Worm (Caenorhabditis elegans) whole organism, late embryonic: Measurements from ENCODE around the gene srp-7.
A peak's percentile ranks its signal among the peaks of the same experiment; 100 is the strongest.

ENCODE experiments used
- C38D4.7 ChIP-seq: fragments of 200-800 bp; sonication (Bioruptor generic); optimal IDR thresholded peaks from 2 replicates; lab custom pipeline; 2018; ENCODE audit warnings: mild to moderate bottlenecking, missing genetic modification characterization, moderate library complexity, missing compliant biosample characterization
- F13H6.1 ChIP-seq: sonication (generic microtip); optimal IDR thresholded peaks from 2 replicates; lab custom pipeline; 2016; ENCODE audit warnings: missing genetic modification characterization, missing compliant biosample characterization
- K02D7.2 ChIP-seq: sonication (generic microtip); optimal IDR thresholded peaks from 2 replicates; lab custom pipeline; 2017; ENCODE audit warnings: mild to moderate bottlenecking, missing genetic modification characterization, missing compliant biosample characterization
- K09A11.1 ChIP-seq: sonication (generic microtip); optimal IDR thresholded peaks from 2 replicates; lab custom pipeline; 2017; ENCODE audit warnings: antibody characterized with exemption, mild to moderate bottlenecking, missing genetic modification characterization, missing compliant biosample characterization; ENCODE audit not compliant: insufficient read depth
- ahr-1 ChIP-seq: sonication (generic microtip); optimal IDR thresholded peaks from 2 replicates; lab custom pipeline; 2016; ENCODE audit warnings: missing genetic modification characterization, missing compliant biosample characterization
- ama-1 ChIP-seq: fragments of 150-350 bp; optimal IDR thresholded peaks from 2 replicates; lab custom pipeline; 2014
- ceh-18 ChIP-seq: sonication (generic microtip); optimal IDR thresholded peaks from 2 replicates; lab custom pipeline; 2016; ENCODE audit warnings: missing genetic modification characterization, missing compliant biosample characterization
- ceh-30 ChIP-seq: fragments of 150-350 bp; optimal IDR thresholded peaks from 2 replicates; lab custom pipeline; 2014; ENCODE audit warnings: missing biosample characterization, missing genetic modification characterization
- ceh-31 ChIP-seq: sonication (generic microtip); optimal IDR thresholded peaks from 2 replicates; lab custom pipeline; 2016; ENCODE audit warnings: missing genetic modification characterization, missing compliant biosample characterization
- ceh-45 ChIP-seq: fragments of 200-800 bp; sonication (Bioruptor generic); IDR thresholded peaks from 2 replicates; pipeline ENCODE4 v1.3.6; 2022; ENCODE audit warnings: missing genetic modification reagents, missing genetic modification characterization, missing compliant biosample characterization
- ceh-6 ChIP-seq: fragments of 200-800 bp; sonication (Bioruptor generic); optimal IDR thresholded peaks from 2 replicates; lab custom pipeline; 2018; ENCODE audit warnings: mild to moderate bottlenecking, missing genetic modification characterization, missing compliant biosample characterization
- ceh-9 ChIP-seq: sonication (generic microtip); optimal IDR thresholded peaks from 2 replicates; lab custom pipeline; 2016; ENCODE audit warnings: mild to moderate bottlenecking, missing genetic modification characterization, inconsistent platforms, missing compliant biosample characterization
- che-1 ChIP-seq: sonication (generic microtip); optimal IDR thresholded peaks from 2 replicates; lab custom pipeline; 2016; ENCODE audit warnings: mild to moderate bottlenecking, missing genetic modification characterization, missing compliant biosample characterization
- elt-2 ChIP-seq: sonication (generic microtip); optimal IDR thresholded peaks from 2 replicates; lab custom pipeline; 2016; ENCODE audit warnings: missing genetic modification reagents, missing genetic modification characterization, missing compliant biosample characterization
- elt-4 ChIP-seq: sonication (generic microtip); optimal IDR thresholded peaks from 2 replicates; lab custom pipeline; 2016; ENCODE audit warnings: missing genetic modification characterization, missing compliant biosample characterization
- eyg-1 ChIP-seq: sonication (generic microtip); optimal IDR thresholded peaks from 2 replicates; lab custom pipeline; 2016; ENCODE audit warnings: missing genotype, missing genetic modification characterization, missing compliant biosample characterization
- gmeb-2 ChIP-seq: sonication (generic microtip); optimal IDR thresholded peaks from 2 replicates; lab custom pipeline; 2016; ENCODE audit warnings: missing genetic modification characterization, inconsistent platforms, missing compliant biosample characterization
- hlh-13 ChIP-seq: fragments of 200-800 bp; sonication (Bioruptor generic); optimal IDR thresholded peaks from 2 replicates; lab custom pipeline; 2018; ENCODE audit warnings: mild to moderate bottlenecking, missing genetic modification characterization, missing compliant biosample characterization
- hlh-15 ChIP-seq: sonication (generic microtip); optimal IDR thresholded peaks from 2 replicates; lab custom pipeline; 2016; ENCODE audit warnings: missing genetic modification characterization, missing compliant biosample characterization
- hlh-30 ChIP-seq: sonication (generic microtip); optimal IDR thresholded peaks from 2 replicates; lab custom pipeline; 2017; ENCODE audit warnings: antibody characterized with exemption, missing genetic modification characterization, missing compliant biosample characterization; ENCODE audit not compliant: insufficient read depth
- hlh-6 ChIP-seq: sonication (generic microtip); optimal IDR thresholded peaks from 2 replicates; lab custom pipeline; 2016; ENCODE audit warnings: missing genotype, missing genetic modification characterization, missing compliant biosample characterization
- hlh-8 ChIP-seq: sonication (generic microtip); optimal IDR thresholded peaks from 2 replicates; lab custom pipeline; 2016; ENCODE audit warnings: missing genotype, missing genetic modification characterization, missing compliant biosample characterization
- lim-6 ChIP-seq: sonication (generic microtip); optimal IDR thresholded peaks from 2 replicates; lab custom pipeline; 2016; ENCODE audit warnings: missing genetic modification characterization, missing compliant biosample characterization
- lin-11 ChIP-seq: fragments of 200-800 bp; sonication (Bioruptor generic); optimal IDR thresholded peaks from 2 replicates; lab custom pipeline; 2018; ENCODE audit warnings: mild to moderate bottlenecking, missing genetic modification characterization, missing compliant biosample characterization
- pag-3 ChIP-seq: sonication (generic microtip); optimal IDR thresholded peaks from 2 replicates; lab custom pipeline; 2016; ENCODE audit warnings: missing compliant biosample characterization, missing genetic modification characterization, borderline replicate concordance
- pat-9 ChIP-seq: fragments of 200-800 bp; sonication (Bioruptor generic); optimal IDR thresholded peaks from 2 replicates; lab custom pipeline; 2018; ENCODE audit warnings: mild to moderate bottlenecking, missing genetic modification characterization, moderate library complexity, missing compliant biosample characterization
- sox-2 ChIP-seq: fragments of 200-800 bp; sonication (Bioruptor generic); IDR thresholded peaks from 2 replicates; pipeline ENCODE4 v1.3.6; 2022; ENCODE audit warnings: missing genetic modification reagents, missing genetic modification characterization, missing compliant biosample characterization
- syd-9 ChIP-seq: sonication (generic microtip); optimal IDR thresholded peaks from 2 replicates; lab custom pipeline; 2016; ENCODE audit warnings: mild to moderate bottlenecking, missing genetic modification characterization, moderate library complexity, missing compliant biosample characterization
- tbx-2 ChIP-seq: sonication (generic microtip); optimal IDR thresholded peaks from 2 replicates; lab custom pipeline; 2016; ENCODE audit warnings: missing genetic modification characterization, missing compliant biosample characterization
- unc-42 ChIP-seq: sonication (generic microtip); optimal IDR thresholded peaks from 2 replicates; lab custom pipeline; 2016; ENCODE audit warnings: missing genotype, missing genetic modification characterization, missing compliant biosample characterization
- ztf-16 ChIP-seq: sonication (generic microtip); optimal IDR thresholded peaks from 2 replicates; lab custom pipeline; 2017; ENCODE audit warnings: missing genetic modification characterization, missing compliant biosample characterization

Gene srp-7

ce11 chrV:8159629-8160028 is 19.3 kb upstream of the srp-7 start, which contains the start of gene F20D6.6 (continued):
- TF ChIP-seq ceh-18 (tag; lab: Kevin White, UChicago) (no peak), elt-2 (tag; lab: Kevin White, UChicago) (no peak)
- TF ChIP-seq, all 69 proteins: peak for 0

- TF ChIP-seq hlh-8 (tag; lab: Kevin White, UChicago) (no peak), elt-2 (tag; lab: Kevin White, UChicago) (peak; percentile 28)
Measured at ce11 chrV:8161699-8162098, 17.2 kb upstream of the srp-7 start, which contains the start of gene F20D6.5. Gene F20D6.5, plus strand, starts transcription at chrV:8161957.

- no peak for TF ChIP-seq hlh-30 (tag; lab: Kevin White, UChicago)
- TF ChIP-seq, all 69 proteins: peak for 0
Measured at ce11 chrV:8163199-8163598, 15.7 kb upstream of the srp-7 start.

- TF ChIP-seq unc-42, result peak; percentile 31
- TF ChIP-seq C38D4.7 (GFP tag; lab: Kevin White, UChicago), result no peak
- no peak for TF ChIP-seq ceh-45 (GFP tag; lab: Robert Waterston, UW)
Measured at ce11 chrV:8168219-8168962, 10.5 kb upstream of the srp-7 start, which contains the start of gene F20D6.8. Gene F20D6.8, minus strand, starts transcription at chrV:8168269.

ce11 chrV:8169150-8169549 is 9.8 kb upstream of the srp-7 start:
- TF ChIP-seq ahr-1 (no peak), K09A11.1 (tag; lab: Kevin White, UChicago) (no peak), sox-2 (no peak), ceh-31 (tag; lab: Kevin White, UChicago) (no peak), K02D7.2 (tag; lab: Kevin White, UChicago) (no peak), C38D4.7 (GFP tag; lab: Kevin White, UChicago) (no peak), ama-1 (lab: Kevin White, UChicago) (no peak), syd-9 (no peak), pat-9 (tag; lab: Kevin White, UChicago) (no peak), ceh-6 (GFP tag; lab: Kevin White, UChicago) (no peak), pag-3 (tag; lab: Kevin White, UChicago) (no peak), hlh-13 (GFP tag; lab: Kevin White, UChicago) (no peak), eyg-1 (tag; lab: Kevin White, UChicago) (no peak), che-1 (no peak)

ce11 chrV:8170300-8170699 is 8.6 kb upstream of the srp-7 start:
- no peak for TF ChIP-seq F13H6.1

ce11 chrV:8171688-8172087 is 7.2 kb upstream of the srp-7 start:
- no peak for TF ChIP-seq ceh-30 (tag; lab: Kevin White, UChicago)
- TF ChIP-seq hlh-6 (tag; lab: Kevin White, UChicago), result no peak
- TF ChIP-seq unc-42, result no peak
- TF ChIP-seq ceh-9 (tag; lab: Kevin White, UChicago), result no peak
- no peak for TF ChIP-seq lin-11 (tag; lab: Kevin White, UChicago)
- TF ChIP-seq hlh-15, result no peak
- TF ChIP-seq ztf-16 (tag; lab: Kevin White, UChicago), result no peak
- no peak for TF ChIP-seq ceh-6 (GFP tag; lab: Kevin White, UChicago)
- no peak for TF ChIP-seq C38D4.7 (GFP tag; lab: Kevin White, UChicago)
- TF ChIP-seq pat-9 (tag; lab: Kevin White, UChicago), result no peak
- TF ChIP-seq lim-6 (tag; lab: Kevin White, UChicago), result no peak
- TF ChIP-seq syd-9, result no peak
- no peak for TF ChIP-seq elt-4
- TF ChIP-seq gmeb-2 (tag; lab: Kevin White, UChicago), result no peak
- TF ChIP-seq tbx-2, result no peak
- TF ChIP-seq ceh-31 (tag; lab: Kevin White, UChicago), result no peak
- TF ChIP-seq hlh-8 (tag; lab: Kevin White, UChicago), result no peak
- TF ChIP-seq hlh-30 (tag; lab: Kevin White, UChicago), result no peak
